Worm (Caenorhabditis elegans): Measurements from ENCODE around the gene C44H9.7.

Gene C44H9.7

DNA sequence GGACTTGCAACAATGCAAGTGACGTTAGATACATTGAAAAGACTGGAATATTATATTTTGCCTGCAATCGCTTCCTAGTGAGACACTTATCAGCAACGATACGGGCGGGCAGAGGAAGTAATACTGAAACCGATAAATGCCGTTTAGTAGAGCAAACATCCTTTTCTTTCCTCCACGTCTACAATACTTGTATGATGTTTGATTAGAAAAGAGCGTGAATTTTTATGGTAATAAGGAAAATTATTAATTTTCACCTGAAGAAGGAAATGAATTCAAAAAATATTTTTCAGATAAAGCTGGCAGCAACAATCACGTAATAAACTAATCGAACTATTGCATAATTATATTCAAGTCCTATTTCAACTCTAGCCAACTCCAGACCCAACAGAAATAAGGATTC, at the start of gene C44H9.7:
Gene C44H9.7, minus strand, starts transcription at position 101 of the 400 bp plus-strand sequence.
- TF ChIP-seq ztf-23 (GFP tag; IDR thresholded peaks at IDR 0.05) (no peak), cog-1 (tag; optimal IDR thresholded peaks at IDR 0.05) (no peak), ztf-29 (GFP tag; IDR thresholded peaks at IDR 0.05) (no peak), T22C8.4 (GFP tag; IDR thresholded peaks at IDR 0.05) (no peak)

DNA sequence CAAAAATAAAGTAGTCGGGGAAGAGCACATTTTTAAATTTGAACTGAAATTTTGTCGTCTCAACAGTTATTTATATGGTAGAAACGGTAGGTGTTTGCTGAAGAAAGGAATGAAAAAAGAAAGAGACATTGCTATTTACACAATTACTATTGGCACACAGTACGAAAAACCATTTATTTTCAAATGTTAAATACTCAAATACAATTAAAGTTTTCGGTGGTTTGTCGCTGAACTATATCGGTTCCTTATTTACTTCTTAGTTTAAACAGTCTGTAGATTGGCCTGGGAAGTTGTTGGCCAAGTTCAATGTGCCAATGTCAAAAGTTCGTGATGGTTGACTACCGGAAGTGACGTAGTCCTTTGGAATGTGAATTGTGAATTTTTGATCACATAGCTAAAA, 49.4 kb upstream of the C44H9.7 start, which contains the start of gene ttr-27:
Gene ttr-27, minus strand, starts transcription at position 45 of the 400 bp plus-strand sequence.
- TF ChIP-seq T22C8.4 (GFP tag; IDR thresholded peaks at IDR 0.05), result no peak
- TF ChIP-seq ztf-29 (GFP tag; IDR thresholded peaks at IDR 0.05), result no peak

DNA sequence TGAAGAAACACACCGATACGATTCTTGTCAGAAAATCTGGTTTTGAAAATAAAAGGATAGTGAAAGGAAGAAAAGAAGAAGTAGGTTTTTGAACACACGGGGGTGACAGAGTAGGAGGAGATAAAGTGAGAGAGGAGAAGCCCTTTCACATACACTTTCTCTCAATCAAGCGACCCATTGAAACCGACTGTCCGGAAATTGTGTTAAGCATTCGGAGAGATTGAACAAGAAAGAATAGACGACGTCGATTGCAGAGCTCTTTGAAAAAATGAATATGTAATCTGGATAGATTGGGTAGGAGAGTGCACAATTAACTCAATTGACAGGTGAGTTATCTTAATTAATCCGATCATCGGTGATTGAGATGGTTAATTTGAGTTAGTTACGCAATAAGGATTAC, 46.6 kb upstream of the C44H9.7 start:
- no peak for TF ChIP-seq med-1 (GFP tag; optimal IDR thresholded peaks at IDR 0.05; ENCODE audit: insufficient read depth)
- TF ChIP-seq tab-1 (GFP tag; IDR thresholded peaks at IDR 0.05), result no peak
- TF ChIP-seq ztf-29 (GFP tag; IDR thresholded peaks at IDR 0.05), result no peak
- TF ChIP-seq T22C8.4 (GFP tag; IDR thresholded peaks at IDR 0.05), result no peak
- TF ChIP-seq ztf-23 (GFP tag; IDR thresholded peaks at IDR 0.05), result no peak
- TF ChIP-seq ref-1 (GFP tag; conservative IDR thresholded peaks at IDR 0.05), result no peak
- TF ChIP-seq cog-1 (tag; optimal IDR thresholded peaks at IDR 0.05), result no peak
- no peak for TF ChIP-seq flt-1 (GFP tag; IDR thresholded peaks at IDR 0.05)
- no peak for TF ChIP-seq klf-2 (GFP tag; conservative IDR thresholded peaks at IDR 0.05)

DNA sequence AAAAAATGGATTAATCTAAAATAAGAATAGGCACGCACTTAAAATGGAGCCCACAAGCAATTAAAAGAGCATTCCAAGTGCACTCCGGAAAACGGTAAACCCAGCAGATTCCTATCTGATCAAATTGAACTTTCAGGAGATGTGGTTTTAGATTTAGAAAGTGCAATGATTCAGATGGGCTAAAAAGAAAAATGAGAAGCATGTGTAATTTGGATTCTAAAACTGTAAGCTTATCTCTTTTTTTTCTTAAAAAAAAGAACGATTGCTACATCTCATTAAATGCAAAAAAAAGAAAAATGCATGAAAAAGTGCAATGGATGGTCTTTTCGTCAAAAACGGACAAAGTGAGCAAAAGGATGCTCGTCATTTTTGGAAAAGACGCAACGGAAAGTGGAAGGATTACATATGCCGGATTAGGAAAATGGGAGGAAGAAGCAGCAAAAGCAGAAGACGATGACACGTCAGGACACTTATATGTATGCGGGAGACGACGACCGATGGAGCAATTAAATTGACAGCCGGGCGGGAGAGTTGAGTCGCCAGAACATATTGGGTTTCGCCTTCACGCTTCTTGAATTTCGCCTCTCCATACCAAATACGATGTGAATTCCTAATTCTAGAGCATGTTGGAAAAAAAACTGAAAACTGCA, 44.0 kb upstream of the C44H9.7 start:
- TF ChIP-seq ztf-23 (GFP tag; IDR thresholded peaks at IDR 0.05) (no peak), ref-1 (GFP tag; conservative IDR thresholded peaks at IDR 0.05) (no peak), ztf-29 (GFP tag; IDR thresholded peaks at IDR 0.05) (no peak), klf-2 (GFP tag; conservative IDR thresholded peaks at IDR 0.05) (no peak), tab-1 (GFP tag; IDR thresholded peaks at IDR 0.05) (no peak)

DNA sequence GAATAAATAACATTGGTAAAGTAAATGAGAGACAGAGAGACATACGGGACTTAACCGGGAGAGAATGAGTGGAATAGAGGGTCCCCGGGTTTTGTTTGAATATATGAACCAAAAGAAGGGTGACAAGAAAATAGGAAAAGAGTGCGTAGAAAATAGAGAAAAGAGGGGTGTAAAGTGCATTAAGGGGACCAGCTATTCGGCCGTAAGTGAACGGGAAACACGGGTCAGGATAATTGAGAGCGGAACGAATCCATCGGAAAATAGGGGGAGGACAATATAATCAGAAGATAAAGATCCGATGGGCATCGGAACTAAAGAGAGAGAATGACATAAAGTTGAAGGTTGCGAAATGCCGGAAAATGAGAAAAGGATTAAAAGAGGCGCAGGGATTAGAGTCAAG, 42.7 kb upstream of the C44H9.7 start:
- TF ChIP-seq ztf-23 (GFP tag; IDR thresholded peaks at IDR 0.05) (no peak), med-1 (GFP tag; optimal IDR thresholded peaks at IDR 0.05; ENCODE audit: insufficient read depth) (no peak), tab-1 (GFP tag; IDR thresholded peaks at IDR 0.05) (no peak)

ce11 chrV:12896850-12897249, 42.2 kb upstream of the C44H9.7 start:
- no peak for TF ChIP-seq tab-1 (GFP tag; IDR thresholded peaks at IDR 0.05)

DNA sequence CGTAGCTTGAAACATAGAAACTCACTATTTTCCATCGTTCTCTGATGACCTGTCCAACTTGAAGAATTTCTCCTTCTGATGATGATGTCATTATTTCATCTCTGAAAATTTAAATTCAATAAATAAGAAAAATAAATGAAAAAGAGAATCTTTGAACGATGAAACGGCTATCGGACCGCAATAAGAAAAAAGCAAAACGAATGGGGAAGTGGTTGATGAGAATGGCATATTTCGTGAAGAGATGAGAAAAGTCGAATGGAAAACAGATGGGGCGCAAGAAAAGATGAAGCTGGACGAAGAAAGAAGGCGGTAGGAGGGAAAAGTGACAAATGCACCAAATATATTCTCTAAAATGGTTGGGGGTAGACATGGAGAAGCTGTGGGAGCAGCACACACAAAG, 41.1 kb upstream of the C44H9.7 start, which contains the start of gene ttbk-7:
Gene ttbk-7, minus strand, starts transcription at position 101 of the 400 bp plus-strand sequence.
- TF ChIP-seq T22C8.4 (GFP tag; IDR thresholded peaks at IDR 0.05) (no peak), ztf-29 (GFP tag; IDR thresholded peaks at IDR 0.05) (no peak), ref-1 (GFP tag; conservative IDR thresholded peaks at IDR 0.05) (no peak), tab-1 (GFP tag; IDR thresholded peaks at IDR 0.05) (no peak), med-1 (GFP tag; optimal IDR thresholded peaks at IDR 0.05; ENCODE audit: insufficient read depth) (no peak), flt-1 (GFP tag; IDR thresholded peaks at IDR 0.05) (no peak), ztf-23 (GFP tag; IDR thresholded peaks at IDR 0.05) (no peak), cog-1 (tag; optimal IDR thresholded peaks at IDR 0.05) (no peak), klf-2 (GFP tag; conservative IDR thresholded peaks at IDR 0.05) (no peak)

- TF ChIP-seq flt-1 (GFP tag; IDR thresholded peaks at IDR 0.05), result no peak
- no peak for TF ChIP-seq cog-1 (tag; optimal IDR thresholded peaks at IDR 0.05)
- TF ChIP-seq ztf-23 (GFP tag; IDR thresholded peaks at IDR 0.05), result no peak
- TF ChIP-seq ref-1 (GFP tag; conservative IDR thresholded peaks at IDR 0.05), result no peak
These were observed 31.2 kb upstream of the C44H9.7 start, which contains the start of gene glb-24 for ce11 chrV:12885860-12886259. TSS of gene glb-24 (minus strand) at chrV:12885960.

DNA sequence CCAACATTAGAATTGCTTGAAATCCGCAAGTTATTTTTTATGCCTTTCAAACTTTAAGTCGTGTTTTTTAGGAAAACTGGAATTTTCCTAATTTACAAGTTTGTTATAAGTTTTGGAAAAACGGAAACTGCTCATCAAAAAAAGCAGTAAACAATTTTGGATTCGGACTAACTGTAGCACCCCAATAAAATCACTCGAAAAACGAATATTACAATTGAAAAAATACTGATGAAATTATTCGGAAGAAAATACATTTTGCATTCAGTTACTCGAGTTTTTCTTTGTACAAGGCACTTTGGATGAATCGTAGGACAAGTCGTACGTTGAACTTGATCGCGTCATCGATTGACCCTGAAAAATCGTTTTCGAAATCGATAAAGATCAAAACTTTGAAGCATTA, 27.7 kb upstream of the C44H9.7 start:
- no peak for TF ChIP-seq ztf-29 (GFP tag; IDR thresholded peaks at IDR 0.05)
- no peak for TF ChIP-seq T22C8.4 (GFP tag; IDR thresholded peaks at IDR 0.05)
- no peak for TF ChIP-seq tab-1 (GFP tag; IDR thresholded peaks at IDR 0.05)
- TF ChIP-seq med-1 (GFP tag; optimal IDR thresholded peaks at IDR 0.05; ENCODE audit: insufficient read depth), result no peak
- no peak for TF ChIP-seq cog-1 (tag; optimal IDR thresholded peaks at IDR 0.05)

ce11 chrV:12881396-12881795, 26.7 kb upstream of the C44H9.7 start:
- TF ChIP-seq T22C8.4 (GFP tag; IDR thresholded peaks at IDR 0.05), result no peak
- no peak for TF ChIP-seq ztf-29 (GFP tag; IDR thresholded peaks at IDR 0.05)
- no peak for TF ChIP-seq ref-1 (GFP tag; conservative IDR thresholded peaks at IDR 0.05)
- no peak for TF ChIP-seq flt-1 (GFP tag; IDR thresholded peaks at IDR 0.05)
- no peak for TF ChIP-seq klf-2 (GFP tag; conservative IDR thresholded peaks at IDR 0.05)
- no peak for TF ChIP-seq ztf-23 (GFP tag; IDR thresholded peaks at IDR 0.05)
- TF ChIP-seq med-1 (GFP tag; optimal IDR thresholded peaks at IDR 0.05; ENCODE audit: insufficient read depth), result no peak
- no peak for TF ChIP-seq cog-1 (tag; optimal IDR thresholded peaks at IDR 0.05)

- TF ChIP-seq cog-1 (tag; optimal IDR thresholded peaks at IDR 0.05) (no peak), T22C8.4 (GFP tag; IDR thresholded peaks at IDR 0.05) (no peak), tab-1 (GFP tag; IDR thresholded peaks at IDR 0.05) (no peak), ztf-23 (GFP tag; IDR thresholded peaks at IDR 0.05) (no peak), ref-1 (GFP tag; conservative IDR thresholded peaks at IDR 0.05) (no peak), flt-1 (GFP tag; IDR thresholded peaks at IDR 0.05) (no peak), klf-2 (GFP tag; conservative IDR thresholded peaks at IDR 0.05) (no peak), med-1 (GFP tag; optimal IDR thresholded peaks at IDR 0.05; ENCODE audit: insufficient read depth) (no peak)
These were observed 24.7 kb upstream of the C44H9.7 start for ce11 chrV:12879349-12879748.
